Worm (Caenorhabditis elegans): ENCODE measurements around the gene pmk-3.

pmk-3 gene

DNA sequence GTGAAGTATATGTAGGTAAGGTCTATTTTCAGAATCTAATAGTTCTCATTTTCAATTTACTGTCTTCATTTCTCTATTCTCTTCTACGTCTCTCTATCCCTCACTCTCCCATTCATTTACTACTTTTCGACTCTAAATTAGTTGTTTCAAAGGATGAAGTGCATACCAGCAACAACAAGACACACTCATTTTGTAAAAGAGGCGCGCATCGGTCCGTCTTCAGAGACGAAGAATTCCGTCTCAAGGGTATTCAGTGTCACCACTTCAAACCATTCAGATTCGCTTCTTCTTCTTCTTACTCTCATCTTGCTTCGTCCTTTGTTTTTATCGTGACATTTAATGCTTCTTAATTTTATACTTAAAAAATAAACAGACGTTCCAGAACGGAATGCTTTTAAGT lies 32.4 kb downstream of the pmk-3 start:
- no peak for TF ChIP-seq K09A11.1 (tag; optimal IDR thresholded peaks at IDR 0.05; ENCODE audit: insufficient read depth)

DNA sequence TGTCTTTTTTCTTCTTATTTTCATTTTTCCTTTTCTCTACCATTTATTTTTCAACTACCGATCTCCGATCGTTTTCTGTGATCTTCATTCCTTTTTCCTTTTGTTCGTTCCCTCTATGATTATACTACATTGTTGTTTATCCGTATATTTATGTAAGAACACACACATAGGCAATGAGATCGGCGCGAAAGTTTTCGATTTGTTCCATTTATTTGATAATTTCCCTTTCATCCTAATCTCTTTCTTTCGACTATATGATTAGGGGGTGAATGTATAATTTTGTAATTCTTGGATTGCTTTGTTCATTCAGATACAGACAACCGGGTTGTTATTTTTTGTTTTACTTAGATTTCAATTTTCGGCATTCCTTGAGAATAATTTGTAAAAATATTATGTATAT lies 34.6 kb downstream of the pmk-3 start:
- no peak for TF ChIP-seq C38D4.7 (GFP tag; optimal IDR thresholded peaks at IDR 0.05)
- no peak for TF ChIP-seq dmd-4 (tag; optimal IDR thresholded peaks at IDR 0.05; ENCODE audit: borderline replicate concordance)
- TF ChIP-seq nhr-11 (tag; optimal IDR thresholded peaks at IDR 0.05) = no peak
- TF ChIP-seq tbx-2 (tag; optimal IDR thresholded peaks at IDR 0.05) = no peak
- no peak for TF ChIP-seq tbx-7 (tag; optimal IDR thresholded peaks at IDR 0.05)
- TF ChIP-seq C08G9.2 (tag; optimal IDR thresholded peaks at IDR 0.05) = no peak
- TF ChIP-seq pros-1 (tag; optimal IDR thresholded peaks at IDR 0.05) = no peak
- no peak for TF ChIP-seq nfya-1 (tag; optimal IDR thresholded peaks at IDR 0.05)
- no peak for TF ChIP-seq sox-4 (tag; optimal IDR thresholded peaks at IDR 0.05)
- TF ChIP-seq lim-6 (tag; optimal IDR thresholded peaks at IDR 0.05) = no peak
- no peak for TF ChIP-seq ceh-24 (tag; optimal IDR thresholded peaks at IDR 0.05)
- no peak for TF ChIP-seq nhr-232 (tag; optimal IDR thresholded peaks at IDR 0.05)
- no peak for TF ChIP-seq sox-2 (GFP tag; IDR thresholded peaks at IDR 0.05)
- no peak for TF ChIP-seq ttx-3 (tag; optimal IDR thresholded peaks at IDR 0.05)
- TF ChIP-seq che-1 (tag; optimal IDR thresholded peaks at IDR 0.05) = no peak

DNA sequence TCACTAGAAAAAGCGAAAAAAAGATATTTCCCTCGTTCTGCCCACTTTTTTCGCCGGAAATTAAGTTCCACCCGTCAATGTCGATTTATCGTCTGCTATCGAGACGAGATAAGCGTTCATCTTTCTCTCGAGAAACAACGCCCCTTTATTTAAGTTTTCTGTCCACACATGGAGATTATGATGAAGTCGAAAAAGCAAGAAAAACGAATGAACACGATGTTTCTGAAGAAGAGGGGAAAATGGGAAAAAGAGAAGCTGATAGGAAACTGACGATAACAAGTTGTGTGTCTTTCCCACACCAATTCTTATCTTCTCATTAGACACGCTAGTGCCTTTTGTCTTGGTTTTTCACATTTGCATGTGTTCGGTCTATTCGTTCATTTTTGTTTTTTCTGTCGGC lies 35.8 kb downstream of the pmk-3 start:
- TF ChIP-seq elt-2 (tag; optimal IDR thresholded peaks at IDR 0.05) = peak; percentile 48
- no peak for TF ChIP-seq tbx-7 (tag; optimal IDR thresholded peaks at IDR 0.05)
- no peak for TF ChIP-seq unc-86 (tag; optimal IDR thresholded peaks at IDR 0.05)
- TF ChIP-seq sox-4 (tag; optimal IDR thresholded peaks at IDR 0.05) = no peak

DNA sequence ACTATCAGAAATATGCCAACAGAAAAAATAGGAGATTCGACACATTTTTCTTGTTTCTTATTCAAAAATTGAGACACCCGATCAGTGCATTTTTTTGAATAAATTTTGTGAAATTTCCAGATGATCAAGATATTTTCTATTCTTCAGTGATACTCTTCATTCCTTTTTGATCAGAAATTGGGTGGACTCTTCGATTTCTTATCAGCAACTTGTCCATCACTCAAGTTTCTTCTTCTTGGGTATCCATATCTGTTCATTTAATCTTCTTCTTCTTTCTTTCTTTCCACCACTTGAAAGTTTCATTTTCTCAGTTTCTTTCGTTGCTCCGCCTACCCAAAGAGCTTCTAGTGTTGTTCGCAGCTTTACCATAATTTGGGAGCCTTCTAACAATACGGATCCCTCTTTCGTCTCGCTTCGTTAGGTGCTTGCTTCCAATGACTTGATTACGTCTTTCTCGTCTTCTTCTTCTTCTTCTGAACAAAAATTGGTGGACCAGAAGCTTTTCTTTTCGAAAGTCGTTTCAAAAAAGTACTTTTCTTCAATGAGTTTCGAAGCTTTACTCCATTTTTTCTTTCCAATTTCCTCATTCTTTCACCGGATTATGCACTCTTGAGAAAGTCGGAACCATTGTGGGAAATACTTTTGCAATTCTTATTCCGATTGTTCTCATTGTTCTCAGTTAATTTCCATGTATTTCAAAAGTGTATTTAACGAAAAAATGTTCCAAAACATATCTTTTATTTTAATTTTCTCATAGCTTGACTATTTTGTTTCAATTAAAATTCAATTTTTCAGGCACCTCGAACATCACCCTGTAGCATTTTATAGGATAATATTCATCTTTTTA lies 36.9 kb downstream of the pmk-3 start, which contains the start of gene pct-1:
TSS of gene pct-1 (plus strand) at position 797 of the 847 bp plus-strand sequence.
- TF ChIP-seq tbx-2 (tag; optimal IDR thresholded peaks at IDR 0.05) = no peak
- TF ChIP-seq unc-42 (tag; optimal IDR thresholded peaks at IDR 0.05) = peak; percentile 5
- no peak for TF ChIP-seq K09A11.1 (tag; optimal IDR thresholded peaks at IDR 0.05; ENCODE audit: insufficient read depth)
- peak; percentile 11 for TF ChIP-seq ceh-31 (tag; optimal IDR thresholded peaks at IDR 0.05)
- no peak for TF ChIP-seq sox-2 (GFP tag; IDR thresholded peaks at IDR 0.05)
- no peak for TF ChIP-seq dmd-4 (tag; optimal IDR thresholded peaks at IDR 0.05; ENCODE audit: borderline replicate concordance)

DNA sequence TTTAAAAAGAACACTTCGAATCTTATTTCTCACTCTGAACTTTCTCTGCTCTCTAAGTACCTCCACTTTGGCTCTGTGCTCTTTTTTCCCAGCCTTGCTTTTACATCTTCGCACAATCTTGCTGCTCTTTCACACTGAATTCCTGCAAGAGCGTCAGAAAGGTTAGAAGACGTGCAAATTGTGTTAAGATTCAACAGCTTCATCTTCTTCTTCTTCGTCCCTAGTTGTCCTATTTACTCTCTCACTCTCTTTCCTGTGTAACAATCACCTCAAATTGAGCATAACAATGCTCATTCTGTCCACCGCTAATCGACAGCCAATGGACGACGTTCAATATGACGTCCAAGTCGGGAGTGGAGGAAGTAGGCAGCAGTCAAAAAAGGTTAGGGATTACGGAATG lies 42.4 kb downstream of the pmk-3 start:
- no peak for TF ChIP-seq ceh-18 (tag; optimal IDR thresholded peaks at IDR 0.05)
- no peak for TF ChIP-seq ceh-34 (tag; optimal IDR thresholded peaks at IDR 0.05)
- TF ChIP-seq pros-1 (tag; optimal IDR thresholded peaks at IDR 0.05) = no peak
- TF ChIP-seq K02D7.2 (tag; optimal IDR thresholded peaks at IDR 0.05) = no peak
- TF ChIP-seq syd-9 (tag; optimal IDR thresholded peaks at IDR 0.05) = no peak
- no peak for TF ChIP-seq fax-1 (tag; optimal IDR thresholded peaks at IDR 0.05)
- TF ChIP-seq unc-42 (tag; optimal IDR thresholded peaks at IDR 0.05) = peak; percentile 81
- TF ChIP-seq tbx-2 (tag; optimal IDR thresholded peaks at IDR 0.05) = no peak
- no peak for TF ChIP-seq fkh-6 (tag; optimal IDR thresholded peaks at IDR 0.05)
- TF ChIP-seq ceh-9 (tag; optimal IDR thresholded peaks at IDR 0.05) = no peak
- no peak for TF ChIP-seq ceh-14 (tag; optimal IDR thresholded peaks at IDR 0.05)
- no peak for TF ChIP-seq pax-1 (tag; optimal IDR thresholded peaks at IDR 0.05)
- peak; percentile 80 for TF ChIP-seq fkh-10 (GFP tag; optimal IDR thresholded peaks at IDR 0.05)
- no peak for TF ChIP-seq unc-3 (GFP tag; conservative IDR thresholded peaks at IDR 0.05)
- no peak for TF ChIP-seq unc-3 (tag; optimal IDR thresholded peaks at IDR 0.05)
- no peak for TF ChIP-seq che-1 (tag; optimal IDR thresholded peaks at IDR 0.05)
- TF ChIP-seq madf-2 (tag; optimal IDR thresholded peaks at IDR 0.05) = no peak
- TF ChIP-seq nfya-1 (tag; optimal IDR thresholded peaks at IDR 0.05) = no peak

Data from whole organism, late embryonic.